Fruit fly (Drosophila melanogaster): ENCODE measurements around the gene Cdk12.

DNA sequence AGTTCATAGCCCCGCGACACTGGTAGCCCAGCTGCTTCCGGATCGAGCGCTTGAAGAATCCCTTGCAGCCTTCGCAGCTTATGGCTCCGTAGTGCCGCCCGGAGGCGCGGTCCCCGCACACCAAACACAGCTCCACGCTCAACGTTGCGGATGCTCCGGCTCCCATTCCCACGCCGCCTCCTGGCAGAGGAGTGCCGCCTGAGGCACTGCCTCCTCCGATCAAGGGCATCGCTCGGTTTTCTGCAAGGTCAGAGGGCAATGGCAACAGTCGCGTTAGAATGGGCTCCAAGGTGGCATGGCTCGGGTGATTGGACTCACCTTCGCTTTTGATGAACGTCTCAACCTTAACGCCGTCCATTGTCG, 19.6 kb upstream of the Cdk12 start:
- no peak for TF ChIP-seq HLH4C (GFP tag; IDR thresholded peaks at IDR 0.05; ENCODE audit: partially characterized antibody)
- TF ChIP-seq CG7745 (tag; optimal IDR thresholded peaks at IDR 0.05) = no peak
- TF ChIP-seq Hand (GFP tag; optimal IDR thresholded peaks at IDR 0.05) = no peak
- no peak for TF ChIP-seq CG6813 (GFP tag; optimal IDR thresholded peaks at IDR 0.05)
- TF ChIP-seq Blimp-1 (GFP tag; optimal IDR thresholded peaks at IDR 0.05) = no peak
- TF ChIP-seq Xbp1 (GFP tag; optimal IDR thresholded peaks at IDR 0.05) = no peak
- TF ChIP-seq dimm (GFP tag; IDR thresholded peaks at IDR 0.05) = no peak
- TF ChIP-seq Dek (tag; optimal IDR thresholded peaks at IDR 0.05) = no peak
- no peak for TF ChIP-seq CG1024 (GFP tag; IDR thresholded peaks at IDR 0.05)
- TF ChIP-seq Max (GFP tag; optimal IDR thresholded peaks at IDR 0.05) = no peak

Measured in whole organism, embryonic.